Worm (Caenorhabditis elegans): ENCODE measurements around the gene F38H4.3.

DNA sequence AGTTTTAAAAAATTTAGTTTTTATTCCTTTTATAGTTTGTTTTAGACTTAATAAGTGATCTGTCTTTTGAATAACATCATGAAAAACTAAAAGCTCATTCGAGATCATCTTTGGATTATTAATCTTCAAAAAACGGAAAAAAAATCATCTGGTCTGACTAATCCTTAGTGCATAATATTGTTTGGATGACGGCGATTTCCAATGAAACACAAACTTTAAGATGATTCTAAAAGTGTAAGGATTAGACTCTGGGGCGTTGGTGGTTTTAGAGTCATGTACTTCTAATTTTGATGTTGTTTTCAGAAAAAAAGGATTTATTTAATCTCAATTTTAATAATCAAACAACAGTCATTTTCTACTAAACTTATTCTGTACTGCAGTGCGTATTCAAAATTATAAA lies 51.1 kb downstream of the F38H4.3 start:
- TF ChIP-seq pes-1 (GFP tag; IDR thresholded peaks at IDR 0.05) = no peak
- no peak for TF ChIP-seq ama-1 (optimal IDR thresholded peaks at IDR 0.05)

All from whole organism, early embryonic.